Worm (Caenorhabditis elegans): ENCODE measurements around the gene srw-130.

DNA sequence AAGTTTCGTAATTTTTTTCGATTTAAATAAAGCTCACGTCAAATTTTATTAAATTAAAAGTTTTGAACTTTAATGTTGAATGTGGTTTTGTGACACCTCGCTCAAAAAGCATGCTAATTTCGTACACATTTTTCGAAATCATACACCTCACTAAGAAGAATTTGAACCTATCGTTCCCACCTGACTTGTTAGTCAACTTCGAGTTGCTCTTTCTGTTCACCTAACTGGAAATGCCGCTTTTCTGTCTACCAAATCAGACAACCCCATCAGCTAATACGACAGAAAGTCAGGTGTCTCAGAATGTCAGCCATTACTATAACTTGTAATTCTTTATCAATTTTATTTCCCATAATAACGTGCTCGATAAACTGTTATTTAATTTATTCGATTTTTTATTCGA, 18.3 kb downstream of the srw-130 start, which contains the start of gene srbc-66:
- no peak for TF ChIP-seq tbx-8 (GFP tag; optimal IDR thresholded peaks at IDR 0.05)
- TF ChIP-seq ceh-43 (GFP tag; optimal IDR thresholded peaks at IDR 0.05) = no peak
- no peak for TF ChIP-seq nhr-2 (tag; optimal IDR thresholded peaks at IDR 0.05)
- TF ChIP-seq ztf-11 (tag; optimal IDR thresholded peaks at IDR 0.05) = no peak
- TF ChIP-seq flh-1 (GFP tag; optimal IDR thresholded peaks at IDR 0.05) = no peak
- TF ChIP-seq nhr-237 (tag; optimal IDR thresholded peaks at IDR 0.05) = no peak
